Worm (Caenorhabditis elegans) whole organism, young adult: Measurements from ENCODE around the gene srab-17.

Experiments
- C06A6.2 ChIP-seq: fragments of 200-800 bp; sonication (Bioruptor generic); conservative IDR thresholded peaks from 2 replicates; pipeline ENCODE4 v1.3.6; 2022; ENCODE audit warnings: missing genetic modification characterization, missing compliant biosample characterization
- F10E7.11 ChIP-seq: sonication (generic microtip); optimal IDR thresholded peaks from 2 replicates; lab custom pipeline; 2017; ENCODE audit warnings: mild to moderate bottlenecking, missing genetic modification characterization, moderate library complexity, missing compliant biosample characterization
- F57A8.1 ChIP-seq: fragments of 200-800 bp; sonication (Bioruptor generic); optimal IDR thresholded peaks from 2 replicates; lab custom pipeline; 2018; ENCODE audit warnings: mild to moderate bottlenecking, missing genetic modification characterization, moderate library complexity, missing compliant biosample characterization
- T07F8.4 ChIP-seq: sonication (generic microtip); optimal IDR thresholded peaks from 2 replicates; lab custom pipeline; 2016; ENCODE audit warnings: mild to moderate bottlenecking, missing genetic modification characterization, moderate library complexity, missing compliant biosample characterization
- Y95B8A.8 ChIP-seq: fragments of 200-800 bp; sonication (Bioruptor generic); IDR thresholded peaks from 2 replicates; pipeline ENCODE4 v1.3.6; 2022; ENCODE audit warnings: missing genetic modification reagents, missing genetic modification characterization, missing compliant biosample characterization
- ZK185.1 ChIP-seq: sonication (generic microtip); optimal IDR thresholded peaks from 2 replicates; lab custom pipeline; 2016; ENCODE audit warnings: mild to moderate bottlenecking, missing genetic modification characterization, missing compliant biosample characterization; ENCODE audit not compliant: poor library complexity, severe bottlenecking
- bed-1 ChIP-seq: fragments of 200-800 bp; sonication (Bioruptor generic); IDR thresholded peaks from 2 replicates; pipeline ENCODE4 v1.3.6; 2022; ENCODE audit warnings: missing genetic modification reagents, missing genetic modification characterization, missing compliant biosample characterization
- ceh-100 ChIP-seq: fragments of 200-800 bp; sonication (Bioruptor generic); IDR thresholded peaks from 2 replicates; pipeline ENCODE4 v1.3.6; 2022; ENCODE audit warnings: missing genetic modification reagents, missing genetic modification characterization, missing compliant biosample characterization
- ceh-27 ChIP-seq: fragments of 200-800 bp; sonication (Bioruptor generic); optimal IDR thresholded peaks from 2 replicates; lab custom pipeline; 2018; ENCODE audit warnings: mild to moderate bottlenecking, missing genetic modification characterization, moderate library complexity, missing compliant biosample characterization
- ceh-58 ChIP-seq: fragments of 200-800 bp; sonication (Bioruptor generic); IDR thresholded peaks from 2 replicates; pipeline ENCODE4 v1.3.6; 2022; ENCODE audit warnings: missing genetic modification characterization, missing compliant biosample characterization
- ceh-91 ChIP-seq: fragments of 200-800 bp; sonication (Bioruptor generic); IDR thresholded peaks from 2 replicates; pipeline ENCODE4 v1.3.6; 2022; ENCODE audit warnings: missing genetic modification reagents, missing genetic modification characterization, missing compliant biosample characterization
- dox-1 ChIP-seq: fragments of 200-800 bp; sonication (Bioruptor generic); IDR thresholded peaks from 2 replicates; pipeline ENCODE4 v1.3.6; 2022; ENCODE audit warnings: missing genetic modification reagents, missing genetic modification characterization, missing compliant biosample characterization
- dpl-1 ChIP-seq: fragments of 150-350 bp; optimal IDR thresholded peaks from 2 replicates; lab custom pipeline; 2014; ENCODE audit warnings: missing biosample characterization, missing genetic modification reagents, missing genetic modification characterization
- egl-18 ChIP-seq: fragments of 200-800 bp; sonication (Bioruptor generic); IDR thresholded peaks from 2 replicates; pipeline ENCODE4 v1.3.6; 2022; ENCODE audit warnings: missing genetic modification reagents, missing genetic modification characterization, missing compliant biosample characterization
- egrh-3 ChIP-seq: fragments of 200-800 bp; sonication (Bioruptor generic); IDR thresholded peaks from 2 replicates; pipeline ENCODE4 v1.3.6; 2022; ENCODE audit warnings: missing genetic modification reagents, missing genetic modification characterization, missing compliant biosample characterization
- ets-4 ChIP-seq: fragments of 200-800 bp; sonication (Bioruptor generic); optimal IDR thresholded peaks from 2 replicates; lab custom pipeline; 2018; ENCODE audit warnings: mild to moderate bottlenecking, missing genetic modification characterization, missing compliant biosample characterization
- hsf-1 ChIP-seq: fragments of 200-800 bp; sonication (Bioruptor generic); IDR thresholded peaks from 2 replicates; pipeline ENCODE4 v1.3.6; 2022; ENCODE audit warnings: missing genetic modification reagents, missing genetic modification characterization, missing compliant biosample characterization
- let-607 ChIP-seq, 2 experiments: fragments of 200-800 bp in 1 of 2; sonication (Bioruptor generic) in 1 of 2; sonication (generic microtip) in 1 of 2; optimal IDR thresholded peaks; 2 replicates each; lab custom pipeline; 2016 to 2018; ENCODE audit warnings: mild to moderate bottlenecking in 2 of 2, missing compliant biosample characterization in 2 of 2, missing genetic modification characterization in 2 of 2, moderate library complexity in 2 of 2, missing genotype in 1 of 2
- lin-35 ChIP-seq, 3 experiments: fragments of 150-350 bp in 2 of 3; sonication (generic microtip) in 1 of 3; optimal IDR thresholded peaks; 2 replicates each; lab custom pipeline; 2014 to 2018; ENCODE audit warnings: missing biosample characterization in 3 of 3, missing genetic modification characterization in 3 of 3, missing genetic modification reagents in 3 of 3
- lin-40 ChIP-seq: sonication (generic microtip); optimal IDR thresholded peaks from 2 replicates; lab custom pipeline; 2016; ENCODE audit warnings: missing genetic modification characterization, mild to moderate bottlenecking, missing compliant biosample characterization, missing genotype, missing genetic modification reagents
- lir-1 ChIP-seq: fragments of 200-800 bp; sonication (Bioruptor generic); conservative IDR thresholded peaks from 2 replicates; pipeline ENCODE4 v1.3.6; 2022; ENCODE audit warnings: missing genetic modification reagents, missing genetic modification characterization, missing compliant biosample characterization
- nhr-90 ChIP-seq: sonication (generic microtip); optimal IDR thresholded peaks from 2 replicates; lab custom pipeline; 2016; ENCODE audit warnings: missing genotype, mild to moderate bottlenecking, missing genetic modification characterization, missing compliant biosample characterization
- pha-4 ChIP-seq: fragments of 150-350 bp; sonication (generic microtip); optimal IDR thresholded peaks from 2 replicates; lab custom pipeline; 2014; ENCODE audit warnings: missing biosample characterization, missing genetic modification reagents, missing genetic modification characterization
- rpc-1 ChIP-seq, 2 experiments: fragments of 150-350 bp in 1 of 2; sonication (generic microtip) in 1 of 2; optimal IDR thresholded peaks; 2 replicates each; lab custom pipeline; 2014 to 2018; ENCODE audit warnings: missing biosample characterization in 1 of 2, missing genetic modification characterization in 1 of 2, missing genetic modification reagents in 1 of 2, missing genotype in 1 of 2
- sdz-38 ChIP-seq: sonication (generic microtip); optimal IDR thresholded peaks from 2 replicates; lab custom pipeline; 2016; ENCODE audit warnings: missing genotype, missing genetic modification characterization, missing compliant biosample characterization
- snpc-4 ChIP-seq, 5 experiments: fragments of 150-350 bp in 1 of 5; sonication (generic microtip) in 4 of 5; optimal IDR thresholded peaks; 2 replicates each; lab custom pipeline; 2014 to 2018; ENCODE audit warnings: missing genetic modification characterization in 5 of 5, missing biosample characterization in 3 of 5, antibody characterized with exemption in 2 of 5, mild to moderate bottlenecking in 2 of 5, missing compliant biosample characterization in 2 of 5, missing genotype in 2 of 5, moderate library complexity in 2 of 5, missing genetic modification reagents in 1 of 5
- tbp1 ChIP-seq: fragments of 200-800 bp; sonication (Bioruptor generic); optimal IDR thresholded peaks from 2 replicates; lab custom pipeline; 2018; ENCODE audit warnings: mild to moderate bottlenecking, missing genetic modification characterization, missing compliant biosample characterization
- unc-62 ChIP-seq: fragments of 150-350 bp; optimal IDR thresholded peaks from 2 replicates; lab custom pipeline; 2014; ENCODE audit warnings: missing biosample characterization, missing genetic modification reagents, missing genetic modification characterization
- ztf-25 ChIP-seq: fragments of 200-800 bp; sonication (Bioruptor generic); IDR thresholded peaks from 2 replicates; pipeline ENCODE4 v1.3.6; 2022; ENCODE audit warnings: missing genetic modification reagents, missing genetic modification characterization, missing compliant biosample characterization
- ztf-3 ChIP-seq: fragments of 200-800 bp; sonication (Bioruptor generic); optimal IDR thresholded peaks from 2 replicates; lab custom pipeline; 2018; ENCODE audit warnings: mild to moderate bottlenecking, missing genetic modification characterization, missing compliant biosample characterization

The srab-17 gene

DNA sequence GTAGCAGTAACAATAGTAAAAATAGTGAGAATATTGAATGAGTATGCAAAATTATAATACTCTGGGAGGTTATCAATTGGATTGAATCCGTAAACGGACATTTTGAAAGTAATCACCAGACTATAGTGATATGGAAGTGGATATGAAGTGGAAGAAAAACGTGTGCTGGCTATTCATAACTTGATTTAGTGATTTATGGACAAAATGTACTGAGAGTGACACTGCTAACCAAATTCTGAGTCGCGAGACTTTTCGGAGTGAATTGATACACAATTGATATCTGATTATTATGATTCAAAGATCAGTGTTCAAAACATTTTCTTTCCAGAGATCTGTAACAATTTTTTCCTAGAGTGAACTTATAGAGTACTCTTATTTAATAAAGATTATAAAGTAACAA is 32.3 kb downstream of the srab-17 start, which contains the start of gene sru-38 (continued):
- TF ChIP-seq hsf-1 (GFP tag; lab: Robert Waterston, UW): no peak
- TF ChIP-seq F10E7.11: no peak
- TF ChIP-seq ztf-25 (GFP tag; lab: Robert Waterston, UW): no peak
- TF ChIP-seq, all 124 proteins: peak for 0

DNA sequence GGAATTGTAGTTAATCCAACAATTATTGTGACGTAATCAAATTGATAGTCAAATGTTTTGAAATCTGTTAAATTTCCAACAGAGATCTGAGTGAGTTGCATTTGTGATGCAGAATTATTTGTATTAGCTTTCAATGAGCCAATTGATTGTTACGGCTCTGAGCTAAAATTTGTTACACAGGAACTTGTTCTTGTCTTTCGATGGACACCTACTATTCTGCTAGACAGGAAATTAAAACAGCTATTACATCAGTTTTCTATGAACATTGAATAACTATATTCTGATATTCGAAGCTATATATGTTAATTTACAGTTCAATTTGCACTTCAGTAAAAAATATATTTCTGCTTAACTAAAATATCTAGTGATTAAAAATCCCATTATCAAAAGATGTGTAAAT is 34.3 kb downstream of the srab-17 start, which contains the start of gene sru-40:
Gene sru-40 (minus strand): TSS at position 101 of the 400 bp plus-strand sequence.
- TF ChIP-seq ceh-91: no peak
- TF ChIP-seq egl-18: no peak
- no peak for TF ChIP-seq ztf-25 (GFP tag; lab: Robert Waterston, UW)
- no peak for TF ChIP-seq F57A8.1 (GFP tag; lab: Kevin White, UChicago)
- no peak for TF ChIP-seq snpc-4 (GFP tag; optimal IDR thresholded peaks at IDR 0.05; lab: Kevin White, UChicago)
- TF ChIP-seq snpc-4 (tag; optimal IDR thresholded peaks at IDR 0.05; lab: Kevin White, UChicago): no peak
- TF ChIP-seq let-607 (tag; optimal IDR thresholded peaks at IDR 0.05; lab: Kevin White, UChicago): no peak
- TF ChIP-seq bed-1 (GFP tag; lab: Robert Waterston, UW): no peak
- TF ChIP-seq ceh-27 (GFP tag; lab: Kevin White, UChicago): no peak
- TF ChIP-seq unc-62 (GFP tag; lab: Kevin White, UChicago): no peak
- TF ChIP-seq Y95B8A.8 (GFP tag; lab: Robert Waterston, UW): no peak
- no peak for TF ChIP-seq F10E7.11
- TF ChIP-seq dpl-1 (GFP tag; lab: Kevin White, UChicago): no peak
- no peak for TF ChIP-seq tbp1 (GFP tag; lab: Kevin White, UChicago)
- no peak for TF ChIP-seq ceh-58 (GFP tag; lab: Robert Waterston, UW)
- no peak for TF ChIP-seq egrh-3 (GFP tag; lab: Robert Waterston, UW)
- TF ChIP-seq sdz-38 (tag; lab: Kevin White, UChicago): no peak
- no peak for TF ChIP-seq lin-35 (GFP tag; optimal IDR thresholded peaks at IDR 0.05; lab: Kevin White, UChicago)
- TF ChIP-seq lir-1 (GFP tag; lab: Robert Waterston, UW): no peak
- no peak for TF ChIP-seq T07F8.4 (tag; lab: Kevin White, UChicago)
- no peak for TF ChIP-seq dox-1 (GFP tag; lab: Robert Waterston, UW)

DNA sequence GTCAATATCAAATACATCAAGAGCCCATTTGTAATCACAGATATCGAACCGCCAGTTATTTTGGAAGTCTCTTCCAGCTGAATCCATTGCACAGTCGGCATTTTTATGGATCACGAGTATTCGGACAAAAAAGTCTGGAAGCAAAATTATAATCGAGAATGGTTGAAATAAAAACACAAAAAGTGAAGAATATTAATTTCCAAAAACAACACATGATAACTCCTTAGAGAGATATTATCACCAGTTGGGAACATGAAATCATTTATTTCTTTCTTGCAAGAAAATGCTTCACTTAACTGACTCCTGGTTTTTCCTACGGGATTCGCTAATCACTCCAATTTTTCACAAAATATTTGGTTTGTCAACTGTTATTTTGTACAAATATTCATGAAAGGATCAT is 44.1 kb downstream of the srab-17 start, which contains the start of gene str-2:
Gene str-2 (minus strand): TSS at position 101 of the 400 bp plus-strand sequence.
- TF ChIP-seq nhr-90 (tag; lab: Kevin White, UChicago) (no peak), ZK185.1 (tag; lab: Kevin White, UChicago) (no peak), ets-4 (GFP tag; lab: Kevin White, UChicago) (no peak), ztf-3 (GFP tag; lab: Kevin White, UChicago) (no peak)

DNA sequence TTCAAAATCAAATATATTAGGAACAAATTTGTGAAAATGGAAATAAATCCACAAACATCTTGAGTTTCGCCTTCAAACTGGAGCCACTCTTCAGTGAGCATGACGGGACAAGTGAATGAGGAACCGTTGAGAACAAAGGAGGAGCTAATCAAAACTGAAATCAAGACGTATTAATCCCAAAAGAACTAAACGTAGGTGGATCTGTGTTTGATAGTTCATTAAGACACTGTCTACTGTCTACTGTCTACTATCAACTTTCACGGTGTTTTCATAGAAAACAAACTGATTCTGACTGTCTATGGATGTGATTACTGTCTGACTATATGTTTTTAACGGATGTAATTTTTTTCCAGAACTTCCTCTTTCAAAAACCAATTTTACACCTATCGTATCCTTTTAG is 46.5 kb downstream of the srab-17 start, which contains the start of gene str-193:
Gene str-193 (minus strand): TSS at position 101 of the 400 bp plus-strand sequence.
- no peak for TF ChIP-seq lin-40 (tag; lab: Kevin White, UChicago)
- no peak for TF ChIP-seq C06A6.2 (GFP tag; lab: Robert Waterston, UW)
- TF ChIP-seq pha-4: no peak
- TF ChIP-seq rpc-1 (optimal IDR thresholded peaks at IDR 0.05; lab: Kevin White, UChicago): no peak
- TF ChIP-seq rpc-1 (tag; optimal IDR thresholded peaks at IDR 0.05; lab: Kevin White, UChicago): no peak
- no peak for TF ChIP-seq ceh-100 (GFP tag; lab: Robert Waterston, UW)
